Fruit fly (Drosophila melanogaster): ENCODE data around the gene CG15563.

The CG15563 gene

dm6 chr3R:31213227-31213626, 18.9 kb downstream of the CG15563 start, which contains the start of the genes Zwilch and CG1542 (continued):
- no peak for TF ChIP-seq CG10565 (GFP tag; optimal IDR thresholded peaks at IDR 0.05)
- TF ChIP-seq en (GFP tag; optimal IDR thresholded peaks at IDR 0.05) = no peak
- TF ChIP-seq Med (GFP tag) = no peak
- TF ChIP-seq GATAe (GFP tag; conservative IDR thresholded peaks at IDR 0.05) = no peak
- TF ChIP-seq cwo (GFP tag; optimal IDR thresholded peaks at IDR 0.05) = peak; percentile 80
- no peak for TF ChIP-seq shn (GFP tag; optimal IDR thresholded peaks at IDR 0.05)
- no peak for TF ChIP-seq Nf-YC (tag; optimal IDR thresholded peaks at IDR 0.05)
- peak; percentile 65 for TF ChIP-seq tna (GFP tag; IDR thresholded peaks at IDR 0.05; ENCODE audit: partially characterized antibody)
- no peak for TF ChIP-seq CG6654 (GFP tag; optimal IDR thresholded peaks at IDR 0.05)
- TF ChIP-seq ERR (GFP tag; optimal IDR thresholded peaks at IDR 0.05) = no peak
- no peak for TF ChIP-seq prd (optimal IDR thresholded peaks at IDR 0.05)
- TF ChIP-seq prd (GFP tag; IDR thresholded peaks at IDR 0.05) = no peak
- TF ChIP-seq dmrt99B (tag; optimal IDR thresholded peaks at IDR 0.05) = no peak
- TF ChIP-seq CG4854 (GFP tag; optimal IDR thresholded peaks at IDR 0.05) = no peak
- TF ChIP-seq sug (tag; optimal IDR thresholded peaks at IDR 0.05) = no peak
- no peak for TF ChIP-seq zfh1 (GFP tag; IDR thresholded peaks at IDR 0.05)
- no peak for TF ChIP-seq CG7271 (tag; optimal IDR thresholded peaks at IDR 0.05)
- no peak for TF ChIP-seq br (optimal IDR thresholded peaks at IDR 0.05)
- TF ChIP-seq Optix (GFP tag; IDR thresholded peaks at IDR 0.05) = no peak
- TF ChIP-seq gfzf (GFP tag; optimal IDR thresholded peaks at IDR 0.05) = peak; percentile 92
- peak; percentile 62 for TF ChIP-seq CG12659 (GFP tag; optimal IDR thresholded peaks at IDR 0.05)
- no peak for TF ChIP-seq CG3847 (GFP tag; IDR thresholded peaks at IDR 0.05)
- no peak for TF ChIP-seq Dfd (GFP tag; optimal IDR thresholded peaks at IDR 0.05)
- TF ChIP-seq CG5953 (GFP tag; IDR thresholded peaks at IDR 0.05) = no peak
- TF ChIP-seq zen2 (GFP tag; IDR thresholded peaks at IDR 0.05; ENCODE audit: partially characterized antibody) = peak; percentile 77; the same call in 2 of the 3 replicates
- TF ChIP-seq CG17361 (GFP tag; IDR thresholded peaks at IDR 0.05) = no peak
- TF ChIP-seq dpn (GFP tag; optimal IDR thresholded peaks at IDR 0.05) = no peak
- TF ChIP-seq schlank (tag; optimal IDR thresholded peaks at IDR 0.05) = no peak
- no peak for TF ChIP-seq Hmr (GFP tag; optimal IDR thresholded peaks at IDR 0.05)
- TF ChIP-seq Drgx (GFP tag; IDR thresholded peaks at IDR 0.05) = no peak
- peak; percentile 75; the same call in 2 of the 3 replicates for TF ChIP-seq hb (GFP tag; IDR thresholded peaks at IDR 0.05; ENCODE audit: partially characterized antibody)
- peak; percentile 41 for TF ChIP-seq CG17829 (tag; optimal IDR thresholded peaks at IDR 0.05)
- no peak for TF ChIP-seq C15 (GFP tag; IDR thresholded peaks at IDR 0.05)
- no peak for TF ChIP-seq nmo (GFP tag; optimal IDR thresholded peaks at IDR 0.05)
- peak; percentile 73 for TF ChIP-seq Myb (GFP tag; optimal IDR thresholded peaks at IDR 0.05)
- TF ChIP-seq CG13123 (GFP tag; optimal IDR thresholded peaks at IDR 0.05) = no peak
- no peak for TF ChIP-seq CG1603 (tag; optimal IDR thresholded peaks at IDR 0.05)
- TF ChIP-seq hkb (optimal IDR thresholded peaks at IDR 0.05) = no peak
- no peak for TF ChIP-seq hkb (GFP tag; IDR thresholded peaks at IDR 0.05)
- no peak for TF ChIP-seq CG1529 (GFP tag; optimal IDR thresholded peaks at IDR 0.05)
- TF ChIP-seq CG15011 (GFP tag; optimal IDR thresholded peaks at IDR 0.05) = no peak
- no peak for TF ChIP-seq sr (GFP tag; IDR thresholded peaks at IDR 0.05)
- TF ChIP-seq CG17912 (GFP tag; optimal IDR thresholded peaks at IDR 0.05) = no peak
- TF ChIP-seq CG12155 (GFP tag; optimal IDR thresholded peaks at IDR 0.05) = no peak
- no peak for TF ChIP-seq toy (GFP tag; IDR thresholded peaks at IDR 0.05)
- TF ChIP-seq CG16815 (GFP tag; optimal IDR thresholded peaks at IDR 0.05) = no peak
- TF ChIP-seq dm (GFP tag; optimal IDR thresholded peaks at IDR 0.05) = peak; percentile 96
- TF ChIP-seq Nf-YB (GFP tag; optimal IDR thresholded peaks at IDR 0.05) = no peak
- TF ChIP-seq gsb (GFP tag; IDR thresholded peaks at IDR 0.05) = no peak
- no peak for TF ChIP-seq jumu (GFP tag; optimal IDR thresholded peaks at IDR 0.05)
- TF ChIP-seq CrebB (tag; optimal IDR thresholded peaks at IDR 0.05) = no peak
- no peak for TF ChIP-seq caup (GFP tag; optimal IDR thresholded peaks at IDR 0.05; ENCODE audit: severe bottlenecking)
- TF ChIP-seq Dip2 (GFP tag; IDR thresholded peaks at IDR 0.05) = no peak

All from whole organism, embryonic.